Worm (Caenorhabditis elegans) whole organism, late embryonic: Measurements from ENCODE around the gene K02D10.8.
A peak's percentile ranks its signal among the peaks of the same experiment; 100 is the strongest.

Experiments used
- C08G9.2 ChIP-seq: sonication (generic microtip); optimal IDR thresholded peaks from 2 replicates; lab custom pipeline; 2016; ENCODE audit warnings: mild to moderate bottlenecking, missing genetic modification characterization, moderate library complexity, missing compliant biosample characterization
- C38D4.7 ChIP-seq: fragments of 200-800 bp; sonication (Bioruptor generic); optimal IDR thresholded peaks from 2 replicates; lab custom pipeline; 2018; ENCODE audit warnings: mild to moderate bottlenecking, missing genetic modification characterization, moderate library complexity, missing compliant biosample characterization
- F13H6.1 ChIP-seq: sonication (generic microtip); optimal IDR thresholded peaks from 2 replicates; lab custom pipeline; 2016; ENCODE audit warnings: missing genetic modification characterization, missing compliant biosample characterization
- K02D7.2 ChIP-seq: sonication (generic microtip); optimal IDR thresholded peaks from 2 replicates; lab custom pipeline; 2017; ENCODE audit warnings: mild to moderate bottlenecking, missing genetic modification characterization, missing compliant biosample characterization
- T23F11.4 ChIP-seq: fragments of 200-800 bp; sonication (Bioruptor generic); optimal IDR thresholded peaks from 2 replicates; lab custom pipeline; 2018; ENCODE audit warnings: mild to moderate bottlenecking, missing genetic modification characterization, missing compliant biosample characterization
- Y22D7AL.16 ChIP-seq: sonication (generic microtip); optimal IDR thresholded peaks from 2 replicates; lab custom pipeline; 2016; ENCODE audit warnings: missing genetic modification characterization, missing compliant biosample characterization
- ahr-1 ChIP-seq: sonication (generic microtip); optimal IDR thresholded peaks from 2 replicates; lab custom pipeline; 2016; ENCODE audit warnings: missing genetic modification characterization, missing compliant biosample characterization
- ama-1 ChIP-seq: fragments of 150-350 bp; optimal IDR thresholded peaks from 2 replicates; lab custom pipeline; 2014
- ceh-14 ChIP-seq: sonication (generic microtip); optimal IDR thresholded peaks from 2 replicates; lab custom pipeline; 2016; ENCODE audit warnings: missing genotype, missing genetic modification characterization, missing compliant biosample characterization
- ceh-18 ChIP-seq: sonication (generic microtip); optimal IDR thresholded peaks from 2 replicates; lab custom pipeline; 2016; ENCODE audit warnings: missing genetic modification characterization, missing compliant biosample characterization
- ceh-19 ChIP-seq: fragments of 200-800 bp; sonication (Bioruptor generic); optimal IDR thresholded peaks from 2 replicates; lab custom pipeline; 2018; ENCODE audit warnings: mild to moderate bottlenecking, missing genetic modification characterization, missing compliant biosample characterization
- ceh-2 ChIP-seq: sonication (generic microtip); optimal IDR thresholded peaks from 2 replicates; lab custom pipeline; 2016; ENCODE audit warnings: missing genotype, missing genetic modification characterization, missing compliant biosample characterization
- ceh-22 ChIP-seq: sonication (generic microtip); optimal IDR thresholded peaks from 2 replicates; lab custom pipeline; 2017; ENCODE audit warnings: missing biosample characterization, missing genetic modification characterization
- ceh-24 ChIP-seq: sonication (generic microtip); optimal IDR thresholded peaks from 2 replicates; lab custom pipeline; 2016; ENCODE audit warnings: mild to moderate bottlenecking, missing genetic modification characterization, missing compliant biosample characterization
- ceh-30 ChIP-seq: fragments of 150-350 bp; optimal IDR thresholded peaks from 2 replicates; lab custom pipeline; 2014; ENCODE audit warnings: missing biosample characterization, missing genetic modification characterization
- ceh-31 ChIP-seq: sonication (generic microtip); optimal IDR thresholded peaks from 2 replicates; lab custom pipeline; 2016; ENCODE audit warnings: missing genetic modification characterization, missing compliant biosample characterization
- ceh-34 ChIP-seq: sonication (generic microtip); optimal IDR thresholded peaks from 2 replicates; lab custom pipeline; 2016; ENCODE audit warnings: mild to moderate bottlenecking, missing genetic modification characterization, missing compliant biosample characterization
- ceh-6 ChIP-seq: fragments of 200-800 bp; sonication (Bioruptor generic); optimal IDR thresholded peaks from 2 replicates; lab custom pipeline; 2018; ENCODE audit warnings: mild to moderate bottlenecking, missing genetic modification characterization, missing compliant biosample characterization
- ceh-9 ChIP-seq: sonication (generic microtip); optimal IDR thresholded peaks from 2 replicates; lab custom pipeline; 2016; ENCODE audit warnings: mild to moderate bottlenecking, missing genetic modification characterization, inconsistent platforms, missing compliant biosample characterization
- dve-1 ChIP-seq: sonication (generic microtip); optimal IDR thresholded peaks from 2 replicates; lab custom pipeline; 2017; ENCODE audit warnings: antibody characterized with exemption, mild to moderate bottlenecking, missing genetic modification characterization, missing compliant biosample characterization
- elt-2 ChIP-seq: sonication (generic microtip); optimal IDR thresholded peaks from 2 replicates; lab custom pipeline; 2016; ENCODE audit warnings: missing genetic modification reagents, missing genetic modification characterization, missing compliant biosample characterization
- elt-4 ChIP-seq: sonication (generic microtip); optimal IDR thresholded peaks from 2 replicates; lab custom pipeline; 2016; ENCODE audit warnings: missing genetic modification characterization, missing compliant biosample characterization
- eyg-1 ChIP-seq: sonication (generic microtip); optimal IDR thresholded peaks from 2 replicates; lab custom pipeline; 2016; ENCODE audit warnings: missing genotype, missing genetic modification characterization, missing compliant biosample characterization
- hlh-30 ChIP-seq: sonication (generic microtip); optimal IDR thresholded peaks from 2 replicates; lab custom pipeline; 2017; ENCODE audit warnings: antibody characterized with exemption, missing genetic modification characterization, missing compliant biosample characterization; ENCODE audit not compliant: insufficient read depth
- hlh-6 ChIP-seq: sonication (generic microtip); optimal IDR thresholded peaks from 2 replicates; lab custom pipeline; 2016; ENCODE audit warnings: missing genotype, missing genetic modification characterization, missing compliant biosample characterization
- lim-6 ChIP-seq: sonication (generic microtip); optimal IDR thresholded peaks from 2 replicates; lab custom pipeline; 2016; ENCODE audit warnings: missing genetic modification characterization, missing compliant biosample characterization
- madf-2 ChIP-seq: sonication (generic microtip); optimal IDR thresholded peaks from 2 replicates; lab custom pipeline; 2017; ENCODE audit warnings: missing genetic modification characterization, missing compliant biosample characterization
- npax-4 ChIP-seq: sonication (generic microtip); optimal IDR thresholded peaks from 2 replicates; lab custom pipeline; 2016; ENCODE audit warnings: missing genetic modification characterization, missing compliant biosample characterization
- odd-2 ChIP-seq: sonication (generic microtip); optimal IDR thresholded peaks from 2 replicates; lab custom pipeline; 2017; ENCODE audit warnings: antibody characterized with exemption, mild to moderate bottlenecking, missing genetic modification characterization, missing compliant biosample characterization
- pag-3 ChIP-seq: sonication (generic microtip); optimal IDR thresholded peaks from 2 replicates; lab custom pipeline; 2016; ENCODE audit warnings: missing compliant biosample characterization, missing genetic modification characterization, borderline replicate concordance
- pat-9 ChIP-seq: fragments of 200-800 bp; sonication (Bioruptor generic); optimal IDR thresholded peaks from 2 replicates; lab custom pipeline; 2018; ENCODE audit warnings: mild to moderate bottlenecking, missing genetic modification characterization, moderate library complexity, missing compliant biosample characterization
- pax-1 ChIP-seq: fragments of 150-350 bp; optimal IDR thresholded peaks from 2 replicates; lab custom pipeline; 2014; ENCODE audit warnings: missing biosample characterization, missing genetic modification characterization
- pqm-1 ChIP-seq: sonication (generic microtip); optimal IDR thresholded peaks from 2 replicates; lab custom pipeline; 2016; ENCODE audit warnings: missing genetic modification characterization, missing compliant biosample characterization
- ref-2 ChIP-seq: sonication (generic microtip); optimal IDR thresholded peaks from 2 replicates; lab custom pipeline; 2016; ENCODE audit warnings: missing genetic modification characterization, missing compliant biosample characterization
- rnt-1 ChIP-seq: sonication (generic microtip); optimal IDR thresholded peaks from 2 replicates; lab custom pipeline; 2016; ENCODE audit warnings: missing genetic modification characterization, missing compliant biosample characterization
- sdc-2 ChIP-seq: sonication (generic microtip); optimal IDR thresholded peaks from 2 replicates; lab custom pipeline; 2016; ENCODE audit warnings: missing genotype, missing genetic modification characterization, missing compliant biosample characterization
- sox-4 ChIP-seq: sonication (generic microtip); optimal IDR thresholded peaks from 2 replicates; lab custom pipeline; 2017; ENCODE audit warnings: mild to moderate bottlenecking, missing genetic modification characterization, inconsistent platforms, missing compliant biosample characterization
- syd-9 ChIP-seq: sonication (generic microtip); optimal IDR thresholded peaks from 2 replicates; lab custom pipeline; 2016; ENCODE audit warnings: mild to moderate bottlenecking, missing genetic modification characterization, moderate library complexity, missing compliant biosample characterization
- ttx-3 ChIP-seq: sonication (generic microtip); optimal IDR thresholded peaks from 2 replicates; lab custom pipeline; 2016; ENCODE audit warnings: missing genetic modification reagents, missing genetic modification characterization, missing compliant biosample characterization
- unc-3 ChIP-seq, 2 experiments: fragments of 200-800 bp in 1 of 2; sonication (Bioruptor generic) in 1 of 2; sonication (generic microtip) in 1 of 2; conservative IDR thresholded peaks in 1 of 2; optimal IDR thresholded peaks in 1 of 2; 2 replicates each; pipeline versions ENCODE4 v1.3.6 to Lab custom; 2016 to 2022; ENCODE audit warnings: missing compliant biosample characterization in 2 of 2, missing genetic modification characterization in 2 of 2, missing genetic modification reagents in 1 of 2
- unc-42 ChIP-seq: sonication (generic microtip); optimal IDR thresholded peaks from 2 replicates; lab custom pipeline; 2016; ENCODE audit warnings: missing genotype, missing genetic modification characterization, missing compliant biosample characterization
- zip-5 ChIP-seq: sonication (generic microtip); optimal IDR thresholded peaks from 2 replicates; lab custom pipeline; 2016; ENCODE audit warnings: missing genetic modification characterization, missing compliant biosample characterization

Gene K02D10.8

DNA sequence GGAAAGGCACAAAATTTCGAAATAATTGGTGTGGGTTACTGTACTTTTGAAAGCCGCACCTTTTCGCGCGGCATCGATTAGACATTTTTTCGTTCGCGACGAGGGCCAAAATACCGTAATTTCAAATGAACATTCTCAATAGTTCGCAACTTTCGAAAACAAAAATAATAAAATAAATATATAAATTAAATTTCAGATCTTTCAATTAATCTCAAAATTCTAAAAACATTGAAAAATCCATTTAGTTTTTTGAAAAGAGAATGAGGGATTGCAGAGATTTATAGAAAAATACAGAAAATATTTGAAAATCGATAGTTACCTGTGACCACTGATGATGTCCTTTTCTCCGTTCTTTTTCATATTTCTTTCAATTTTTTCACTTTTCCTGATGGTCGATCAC lies at the start of gene K02D10.8:
Gene K02D10.8 (plus strand): TSS at position 301 of the 400 bp plus-strand sequence.
- TF ChIP-seq elt-4 (no peak), hlh-30 (tag; lab: Kevin White, UChicago) (no peak), zip-5 (tag; lab: Kevin White, UChicago) (no peak), ceh-18 (no peak), pag-3 (tag; lab: Kevin White, UChicago) (no peak), F13H6.1 (tag; lab: Kevin White, UChicago) (no peak), unc-3 (GFP tag; conservative IDR thresholded peaks at IDR 0.05; lab: Robert Waterston, UW) (no peak), unc-3 (tag; optimal IDR thresholded peaks at IDR 0.05; lab: Kevin White, UChicago) (no peak), sdc-2 (tag; lab: Kevin White, UChicago) (no peak), pqm-1 (tag; lab: Kevin White, UChicago) (no peak), T23F11.4 (GFP tag; lab: Kevin White, UChicago) (no peak), unc-42 (tag; lab: Kevin White, UChicago) (no peak), madf-2 (tag; lab: Kevin White, UChicago) (no peak), elt-2 (tag; lab: Kevin White, UChicago) (no peak), ceh-9 (tag; lab: Kevin White, UChicago) (no peak)

DNA sequence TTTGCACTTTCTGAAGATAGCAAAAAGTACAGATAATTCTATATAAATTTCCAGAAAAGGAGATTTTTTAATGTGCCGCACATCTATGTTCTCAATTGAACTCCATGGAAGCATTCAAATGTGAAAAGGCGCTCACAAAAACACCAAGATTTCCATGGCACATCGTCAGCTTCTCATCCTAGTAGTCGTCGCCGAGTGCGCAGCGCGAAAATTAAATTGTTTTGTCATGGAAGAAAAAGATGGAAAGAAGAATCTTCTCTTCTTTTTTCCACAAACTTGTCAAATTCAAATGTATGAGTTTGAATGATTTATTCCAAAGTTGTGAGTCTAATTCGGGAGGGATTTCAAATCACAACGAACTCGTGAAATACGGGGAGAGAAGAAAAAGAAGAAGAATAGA lies 48.8 kb upstream of the K02D10.8 start:
- peak; percentile 87 for TF ChIP-seq unc-42 (tag; lab: Kevin White, UChicago)
- TF ChIP-seq ceh-31 (tag; lab: Kevin White, UChicago) = no peak

DNA sequence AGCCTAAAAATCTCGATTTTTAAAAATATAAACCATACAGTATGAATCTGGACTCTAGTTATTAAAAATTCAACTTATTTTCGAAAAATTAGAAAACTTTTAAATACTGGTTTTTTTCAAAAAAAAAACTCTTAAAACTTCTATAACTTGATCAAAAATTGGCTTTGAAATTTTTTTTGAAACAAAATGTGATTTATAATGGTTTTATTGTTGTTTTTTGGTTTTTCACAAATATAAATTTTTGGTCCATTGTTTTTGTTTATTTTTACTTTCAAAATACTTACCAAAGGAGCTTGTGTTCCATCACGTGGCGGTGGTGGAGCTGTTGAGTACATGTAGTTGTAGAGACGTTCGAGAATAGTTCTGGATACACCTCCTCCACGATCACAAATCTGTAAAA lies 47.9 kb upstream of the K02D10.8 start:
- TF ChIP-seq ceh-34 (tag; lab: Kevin White, UChicago) (no peak), hlh-6 (tag; lab: Kevin White, UChicago) (no peak), ceh-24 (no peak), K02D7.2 (tag; lab: Kevin White, UChicago) (no peak), ref-2 (tag; lab: Kevin White, UChicago) (no peak), ceh-9 (tag; lab: Kevin White, UChicago) (no peak), ceh-22 (tag; lab: Kevin White, UChicago) (no peak), pax-1 (tag; lab: Kevin White, UChicago) (no peak), ama-1 (lab: Kevin White, UChicago) (no peak), odd-2 (tag; lab: Kevin White, UChicago) (no peak), ceh-30 (no peak), C08G9.2 (no peak), npax-4 (tag; lab: Kevin White, UChicago) (no peak), elt-2 (tag; lab: Kevin White, UChicago) (no peak), pag-3 (tag; lab: Kevin White, UChicago) (no peak), ttx-3 (tag; lab: Kevin White, UChicago) (no peak), dve-1 (no peak)

DNA sequence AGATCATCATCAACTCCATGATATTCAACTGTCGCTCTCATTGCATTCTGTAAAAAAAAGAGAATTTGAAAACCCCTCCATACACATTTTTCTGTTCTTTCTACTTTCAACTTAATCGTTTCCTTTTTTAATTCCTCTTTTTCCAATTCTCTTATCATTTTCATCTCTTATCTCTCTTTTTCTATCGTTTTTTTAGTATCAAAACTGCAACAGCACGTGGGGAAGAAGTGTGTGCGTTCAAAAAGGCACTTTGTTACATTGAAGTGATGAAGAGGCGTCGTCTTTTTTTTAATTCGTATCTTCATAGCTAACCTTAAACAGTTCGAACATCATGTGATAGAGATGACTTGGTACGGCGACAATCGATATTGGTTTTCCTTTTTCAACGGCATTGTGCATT lies 47.1 kb upstream of the K02D10.8 start:
- TF ChIP-seq sox-4 (tag; lab: Kevin White, UChicago) (no peak), elt-2 (tag; lab: Kevin White, UChicago) (peak; percentile 17), K02D7.2 (tag; lab: Kevin White, UChicago) (no peak), pat-9 (tag; lab: Kevin White, UChicago) (no peak)

DNA sequence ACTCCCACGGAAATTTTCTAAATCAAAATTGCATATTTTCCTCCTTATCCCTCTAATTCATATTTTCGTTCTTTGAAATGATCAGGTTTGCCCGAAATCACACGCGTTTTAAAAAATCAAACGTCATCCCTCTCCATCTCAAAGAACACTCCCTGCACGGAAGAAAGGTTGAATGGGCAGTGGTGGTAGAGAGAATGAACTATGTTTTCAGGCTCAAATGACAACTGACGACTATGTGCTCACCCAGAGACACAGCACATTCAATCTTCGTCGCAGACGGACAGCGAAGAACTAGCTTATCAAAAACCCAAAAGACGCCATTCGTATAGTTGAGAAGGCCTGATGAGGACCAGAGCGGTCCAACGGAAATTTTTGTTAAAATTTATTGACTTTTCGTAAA lies 46.4 kb upstream of the K02D10.8 start:
- TF ChIP-seq ceh-24 (no peak), ceh-6 (GFP tag; lab: Kevin White, UChicago) (no peak), rnt-1 (tag; lab: Kevin White, UChicago) (no peak), npax-4 (tag; lab: Kevin White, UChicago) (no peak), madf-2 (tag; lab: Kevin White, UChicago) (no peak), C38D4.7 (GFP tag; lab: Kevin White, UChicago) (no peak), ceh-19 (GFP tag; lab: Kevin White, UChicago) (no peak), ceh-2 (no peak), Y22D7AL.16 (tag; lab: Kevin White, UChicago) (no peak), lim-6 (tag; lab: Kevin White, UChicago) (no peak), syd-9 (tag; lab: Kevin White, UChicago) (no peak), ahr-1 (tag; lab: Kevin White, UChicago) (no peak), eyg-1 (tag; lab: Kevin White, UChicago) (no peak), ceh-14 (tag; lab: Kevin White, UChicago) (no peak), T23F11.4 (GFP tag; lab: Kevin White, UChicago) (no peak)
